Fruit fly (Drosophila melanogaster) whole organism, embryonic: ENCODE results near the gene CG42487.
A peak's percentile ranks its signal among the peaks of the same experiment; 100 is the strongest.

ENCODE experiments used
- Aef1 ChIP-seq: fragments of 200-800 bp; sonication (Bioruptor generic); IDR thresholded peaks from 3 replicates; pipeline ENCODE4 v1.3.6; 2022; ENCODE audit warnings: missing biosample characterization, missing genetic modification characterization
- Awh ChIP-seq: fragments of 200-800 bp; sonication (Bioruptor generic); IDR thresholded peaks from 2 replicates; pipeline ENCODE4, ENCODE4 v1.3.6; 2022; ENCODE audit warnings: missing biosample characterization, missing genetic modification characterization
- Bgb ChIP-seq: fragments of 200-800 bp; sonication (Bioruptor generic); IDR thresholded peaks from 2 replicates; pipeline ENCODE4 v1.3.6; 2022; ENCODE audit warnings: missing biosample characterization, missing genetic modification characterization; ENCODE audit not compliant: partially characterized antibody
- CG10321 ChIP-seq: fragments of 200-800 bp; sonication (Bioruptor generic); IDR thresholded peaks from 2 replicates; pipeline ENCODE4 v1.3.6; 2022; ENCODE audit warnings: missing biosample characterization, missing genetic modification characterization
- CG10431 ChIP-seq: fragments of 200-800 bp; sonication (Bioruptor generic); optimal IDR thresholded peaks from 3 replicates; lab custom pipeline; 2018; ENCODE audit warnings: missing biosample characterization, mild to moderate bottlenecking, missing genetic modification characterization
- CG11560 ChIP-seq: fragments of 200-800 bp; sonication (Bioruptor generic); IDR thresholded peaks from 3 replicates; pipeline ENCODE4 v1.3.6; 2022; ENCODE audit warnings: missing biosample characterization, missing genetic modification characterization
- CG12744 ChIP-seq: fragments of 200-800 bp; sonication (Bioruptor generic); optimal IDR thresholded peaks from 2 replicates; lab custom pipeline; 2016; ENCODE audit warnings: missing biosample characterization, missing genetic modification characterization
- CG12769 ChIP-seq: fragments of 200-800 bp; sonication (Bioruptor generic); optimal IDR thresholded peaks from 2 replicates; lab custom pipeline; 2019; ENCODE audit warnings: missing biosample characterization, mild to moderate bottlenecking, missing genetic modification characterization, moderate library complexity
- CG13424 ChIP-seq: fragments of 200-800 bp; sonication (Bioruptor generic); optimal IDR thresholded peaks from 2 replicates; lab custom pipeline; 2019; ENCODE audit warnings: missing biosample characterization, mild to moderate bottlenecking, missing genetic modification characterization, moderate library complexity
- CG14014 ChIP-seq: fragments of 200-800 bp; sonication (Bioruptor generic); IDR thresholded peaks from 2 replicates; pipeline ENCODE4 v1.3.6; 2022; ENCODE audit warnings: missing biosample characterization, missing genetic modification characterization
- CG15011 ChIP-seq: fragments of 200-800 bp; sonication (Bioruptor generic); optimal IDR thresholded peaks from 3 replicates; lab custom pipeline; 2018; ENCODE audit warnings: missing biosample characterization, mild to moderate bottlenecking, missing genetic modification characterization
- CG15696 ChIP-seq: fragments of 200-800 bp; sonication (Bioruptor generic); optimal IDR thresholded peaks from 2 replicates; lab custom pipeline; 2019; ENCODE audit warnings: missing biosample characterization, mild to moderate bottlenecking, missing genetic modification characterization, moderate library complexity
- CG1602 ChIP-seq: fragments of 200-800 bp; sonication (Bioruptor generic); optimal IDR thresholded peaks from 3 replicates; lab custom pipeline; 2016; ENCODE audit warnings: missing biosample characterization, missing genetic modification characterization
- CG17186 ChIP-seq: fragments of 200-800 bp; sonication (Bioruptor generic); optimal IDR thresholded peaks from 3 replicates; lab custom pipeline; 2017; ENCODE audit warnings: missing biosample characterization, missing genetic modification reagents, missing genetic modification characterization
- CG2120 ChIP-seq: fragments of 200-800 bp; sonication (Bioruptor generic); optimal IDR thresholded peaks from 3 replicates; lab custom pipeline; 2016; ENCODE audit warnings: missing biosample characterization, missing genetic modification characterization
- CG30020 ChIP-seq: fragments of 200-800 bp; optimal IDR thresholded peaks from 2 replicates; lab custom pipeline; 2019; ENCODE audit warnings: missing biosample characterization, mild to moderate bottlenecking, missing genetic modification characterization, moderate library complexity
- CG3065 ChIP-seq: fragments of 200-800 bp; sonication (Bioruptor generic); optimal IDR thresholded peaks from 2 replicates; lab custom pipeline; 2016; ENCODE audit warnings: missing biosample characterization, missing genetic modification characterization
- CG31441 ChIP-seq: fragments of 200-800 bp; sonication (Bioruptor generic); IDR thresholded peaks from 2 replicates; pipeline ENCODE4 v1.3.6; 2022; ENCODE audit warnings: missing biosample characterization, missing genetic modification characterization
- CG3163 ChIP-seq: fragments of 200-800 bp; sonication (Bioruptor generic); optimal IDR thresholded peaks from 3 replicates; lab custom pipeline; 2016; ENCODE audit warnings: missing biosample characterization, missing genetic modification characterization
- CG32772 ChIP-seq: fragments of 200-800 bp; sonication (Bioruptor generic); IDR thresholded peaks from 2 replicates; pipeline ENCODE4 v1.3.6; 2022; ENCODE audit warnings: missing biosample characterization, missing genetic modification characterization
- CG3281 ChIP-seq: fragments of 200-800 bp; sonication (Bioruptor generic); optimal IDR thresholded peaks from 3 replicates; lab custom pipeline; 2017; ENCODE audit warnings: missing biosample characterization, mild to moderate bottlenecking, missing genetic modification characterization
- CG3847 ChIP-seq: fragments of 200-800 bp; sonication (Bioruptor generic); IDR thresholded peaks from 2 replicates; pipeline ENCODE4 v1.3.6; 2022; ENCODE audit warnings: missing biosample characterization, missing genetic modification characterization
- CG4820 ChIP-seq: fragments of 200-800 bp; sonication (Bioruptor generic); optimal IDR thresholded peaks from 3 replicates; lab custom pipeline; 2016; ENCODE audit warnings: missing biosample characterization, missing genetic modification characterization
- CG5245 ChIP-seq: fragments of 200-800 bp; sonication (Bioruptor generic); optimal IDR thresholded peaks from 3 replicates; lab custom pipeline; 2016; ENCODE audit warnings: missing biosample characterization, missing genetic modification characterization
- CG8388 ChIP-seq: fragments of 200-800 bp; sonication (Bioruptor generic); optimal IDR thresholded peaks from 2 replicates; lab custom pipeline; 2019; ENCODE audit warnings: missing biosample characterization, mild to moderate bottlenecking, missing genetic modification characterization, moderate library complexity
- CoRest ChIP-seq: fragments of 200-800 bp; sonication (Bioruptor generic); optimal IDR thresholded peaks from 3 replicates; lab custom pipeline; 2018; ENCODE audit warnings: missing biosample characterization, mild to moderate bottlenecking, missing genetic modification characterization, moderate library complexity
- Dip2 ChIP-seq: fragments of 200-800 bp; sonication (Bioruptor generic); IDR thresholded peaks from 2 replicates; pipeline ENCODE4 v1.3.6; 2022; ENCODE audit warnings: missing biosample characterization, missing genetic modification characterization
- Elba2 ChIP-seq: fragments of 200-800 bp; sonication (Bioruptor generic); optimal IDR thresholded peaks from 3 replicates; lab custom pipeline; 2016; ENCODE audit warnings: missing biosample characterization, missing genetic modification characterization
- GATAe ChIP-seq: fragments of 200-800 bp; sonication (Bioruptor generic); conservative IDR thresholded peaks from 2 replicates; pipeline ENCODE4 v1.3.6; 2022; ENCODE audit warnings: missing biosample characterization, missing genetic modification characterization
- Hey ChIP-seq: fragments of 200-800 bp; sonication (Bioruptor generic); optimal IDR thresholded peaks from 3 replicates; lab custom pipeline; 2018; ENCODE audit warnings: missing biosample characterization, mild to moderate bottlenecking, missing genetic modification characterization
- Lim3 ChIP-seq: fragments of 200-800 bp; sonication (Bioruptor generic); IDR thresholded peaks from 2 replicates; pipeline ENCODE4 v1.3.6; 2022; ENCODE audit warnings: missing biosample characterization, missing genetic modification characterization
- Med ChIP-seq: fragments of 200-800 bp; sonication (Bioruptor generic); peaks from one replicate; lab custom pipeline; 2016; ENCODE audit warnings: missing biosample characterization, missing genetic modification characterization, mild to moderate bottlenecking, inconsistent platforms, moderate library complexity
- Pdp1 ChIP-seq, 2 experiments: fragments of 200-800 bp; sonication (Bioruptor generic); optimal IDR thresholded peaks; 3 replicates each; lab custom pipeline; 2016; ENCODE audit warnings: missing biosample characterization in 2 of 2, missing genetic modification characterization in 2 of 2, mild to moderate bottlenecking in 1 of 2, moderate library complexity in 1 of 2
- ara ChIP-seq: fragments of 200-800 bp; sonication (Bioruptor generic); IDR thresholded peaks from 2 replicates; pipeline ENCODE4 v1.3.6; 2022; ENCODE audit warnings: missing biosample characterization, missing genetic modification characterization
- bcd ChIP-seq: fragments of 200-800 bp; sonication (Bioruptor generic); optimal IDR thresholded peaks from 2 replicates; lab custom pipeline; 2017; ENCODE audit warnings: missing biosample characterization, mild to moderate bottlenecking, missing genetic modification characterization
- cas ChIP-seq: fragments of 200-800 bp; sonication (Bioruptor generic); IDR thresholded peaks from 2 replicates; pipeline ENCODE4 v1.3.6; 2022; ENCODE audit warnings: missing biosample characterization, missing genetic modification characterization
- cato ChIP-seq: fragments of 200-800 bp; sonication (Bioruptor generic); optimal IDR thresholded peaks from 2 replicates; lab custom pipeline; 2016; ENCODE audit warnings: missing biosample characterization, missing genetic modification characterization, borderline replicate concordance
- caup ChIP-seq: fragments of 200-800 bp; sonication (Bioruptor generic); optimal IDR thresholded peaks from 3 replicates; lab custom pipeline; 2017; ENCODE audit warnings: missing biosample characterization, mild to moderate bottlenecking, missing genetic modification characterization, moderate library complexity; ENCODE audit not compliant: severe bottlenecking
- chn ChIP-seq: fragments of 200-800 bp; sonication (Bioruptor generic); optimal IDR thresholded peaks from 2 replicates; lab custom pipeline; 2016; ENCODE audit warnings: missing biosample characterization, missing genetic modification characterization
- fd3F ChIP-seq: fragments of 200-800 bp; sonication (Bioruptor generic); optimal IDR thresholded peaks from 2 replicates; lab custom pipeline; 2018; ENCODE audit warnings: missing biosample characterization, mild to moderate bottlenecking, missing genetic modification characterization, moderate library complexity
- fd96Cb ChIP-seq: fragments of 200-800 bp; sonication (Bioruptor generic); optimal IDR thresholded peaks from 2 replicates; lab custom pipeline; 2018; ENCODE audit warnings: missing biosample characterization, mild to moderate bottlenecking, missing genetic modification characterization, moderate library complexity
- her ChIP-seq: fragments of 200-800 bp; sonication (Bioruptor generic); optimal IDR thresholded peaks from 2 replicates; lab custom pipeline; 2016; ENCODE audit warnings: missing biosample characterization, missing genetic modification characterization
- inv ChIP-seq: fragments of 200-800 bp; sonication (Bioruptor generic); IDR thresholded peaks from 2 replicates; pipeline ENCODE4 v1.3.6; 2022; ENCODE audit warnings: missing biosample characterization, missing genetic modification characterization; ENCODE audit not compliant: partially characterized antibody
- sc ChIP-seq, 3 experiments: fragments of >200 bp in 2 of 3; fragments of 200-800 bp in 1 of 3; sonication (Bioruptor generic) in 1 of 3; optimal IDR thresholded peaks; 2 replicates in 2 of 3; 3 replicates in 1 of 3; lab custom pipeline; 2017; ENCODE audit warnings: mild to moderate bottlenecking in 1 of 3, missing biosample characterization in 1 of 3, missing genetic modification characterization in 1 of 3, missing genetic modification reagents in 1 of 3
- sens-2 ChIP-seq: fragments of 200-800 bp; sonication (Bioruptor generic); IDR thresholded peaks from 2 replicates; pipeline ENCODE4 v1.3.6; 2022; ENCODE audit warnings: missing biosample characterization, missing genetic modification characterization
- seq ChIP-seq: fragments of 200-800 bp; sonication (Bioruptor generic); IDR thresholded peaks from 2 replicates; pipeline ENCODE4 v1.3.6; 2022; ENCODE audit warnings: missing biosample characterization, missing genetic modification characterization
- tio ChIP-seq: fragments of 200-800 bp; sonication (Bioruptor generic); optimal IDR thresholded peaks from 2 replicates; lab custom pipeline; 2017; ENCODE audit warnings: missing biosample characterization, missing genetic modification characterization, inconsistent platforms
- twi ChIP-seq: fragments of 200-800 bp; optimal IDR thresholded peaks from 2 replicates; lab custom pipeline; 2019; ENCODE audit warnings: missing biosample characterization, mild to moderate bottlenecking, missing genetic modification characterization, moderate library complexity

Gene CG42487

dm6 chr3R:27937752-27938694, 21.0 kb downstream of the CG42487 start, which contains the start of the genes NSD and BOD1 (continued):
- TF ChIP-seq her (GFP tag; lab: Kevin White, UChicago) (no peak), CG15011 (GFP tag; lab: Kevin White, UChicago) (no peak), CG17186 (GFP tag; lab: Kevin White, UChicago) (peak; percentile 51), CG11560 (tag; lab: Robert Waterston, UW) (peak; percentile 62), chn (GFP tag; lab: Kevin White, UChicago) (no peak), fd3F (no peak), CG13424 (peak; percentile 45), CG1602 (GFP tag; lab: Kevin White, UChicago) (peak; percentile 62), CG12769 (tag; lab: Kevin White, UChicago) (no peak), Bgb (GFP tag; lab: Robert Waterston, UW) (peak; percentile 98), CG14014 (GFP tag; lab: Robert Waterston, UW) (peak; percentile 63; the same call in 1 of the 2 replicates), CG5245 (GFP tag; lab: Kevin White, UChicago) (no peak), Med (GFP tag; lab: Kevin White, UChicago) (peak; percentile 85), CG12744 (GFP tag; lab: Kevin White, UChicago) (no peak), ara (GFP tag; lab: Robert Waterston, UW) (peak; percentile 49), cas (GFP tag; lab: Robert Waterston, UW) (peak; percentile 57; the same call in 1 of the 2 replicates), Awh (GFP tag; lab: Robert Waterston, UW) (no peak), CG3163 (no peak), CoRest (peak; percentile 61), CG3281 (GFP tag; lab: Kevin White, UChicago) (peak; percentile 17), tio (no peak), bcd (GFP tag; lab: Kevin White, UChicago) (peak; percentile 32), GATAe (GFP tag; lab: Robert Waterston, UW) (no peak), Elba2 (GFP tag; lab: Kevin White, UChicago) (no peak), Hey (tag; lab: Kevin White, UChicago) (no peak), CG3065 (GFP tag; lab: Kevin White, UChicago) (no peak), sc (optimal IDR thresholded peaks at IDR 0.05; lab: Kevin White, UChicago) (no peak), sc (GFP tag; optimal IDR thresholded peaks at IDR 0.05; lab: Kevin White, UChicago) (no peak), inv (peak; percentile 96), CG15696 (peak; percentile 55), Lim3 (GFP tag; lab: Robert Waterston, UW) (no peak), cato (GFP tag; lab: Kevin White, UChicago) (no peak), CG10321 (GFP tag; lab: Robert Waterston, UW) (no peak), CG32772 (peak; percentile 77), seq (peak; percentile 40), Pdp1 (GFP tag; optimal IDR thresholded peaks at IDR 0.05; lab: Kevin White, UChicago) (peak; percentile 14 to 40), twi (tag; lab: Kevin White, UChicago) (no peak), Dip2 (GFP tag; lab: Robert Waterston, UW) (no peak), fd96Cb (peak; percentile 10), CG4820 (GFP tag; lab: Kevin White, UChicago) (peak; percentile 46), Aef1 (GFP tag; lab: Robert Waterston, UW) (peak; percentile 65), CG31441 (GFP tag; lab: Robert Waterston, UW) (no peak; the same call in 1 of the 2 replicates), sens-2 (GFP tag; lab: Robert Waterston, UW) (no peak), CG10431 (GFP tag; lab: Kevin White, UChicago) (peak; percentile 21), CG30020 (tag; lab: Kevin White, UChicago) (peak; percentile 27), CG8388 (GFP tag; lab: Kevin White, UChicago) (peak; percentile 60), caup (GFP tag; lab: Kevin White, UChicago) (peak; percentile 20), CG2120 (GFP tag; lab: Kevin White, UChicago) (peak; percentile 44), CG3847 (GFP tag; lab: Robert Waterston, UW) (peak; percentile 62)
